Worm (Caenorhabditis elegans) whole organism, late embryonic: ENCODE measurements around the gene ZC155.2.

Source experiments
- Y22D7AL.16 ChIP-seq: sonication (generic microtip); optimal IDR thresholded peaks from 2 replicates; lab custom pipeline; 2016; ENCODE audit warnings: missing genetic modification characterization, missing compliant biosample characterization
- ama-1 ChIP-seq: fragments of 150-350 bp; optimal IDR thresholded peaks from 2 replicates; lab custom pipeline; 2014
- eyg-1 ChIP-seq: sonication (generic microtip); optimal IDR thresholded peaks from 2 replicates; lab custom pipeline; 2016; ENCODE audit warnings: missing genotype, missing genetic modification characterization, missing compliant biosample characterization
- gmeb-2 ChIP-seq: sonication (generic microtip); optimal IDR thresholded peaks from 2 replicates; lab custom pipeline; 2016; ENCODE audit warnings: missing genetic modification characterization, inconsistent platforms, missing compliant biosample characterization
- lin-11 ChIP-seq: fragments of 200-800 bp; sonication (Bioruptor generic); optimal IDR thresholded peaks from 2 replicates; lab custom pipeline; 2018; ENCODE audit warnings: mild to moderate bottlenecking, missing genetic modification characterization, missing compliant biosample characterization
- pha-4 ChIP-seq: fragments of 150-350 bp; optimal IDR thresholded peaks from 2 replicates; lab custom pipeline; 2018; ENCODE audit warnings: missing biosample characterization, missing genetic modification reagents, missing genetic modification characterization
- ttx-3 ChIP-seq: sonication (generic microtip); optimal IDR thresholded peaks from 2 replicates; lab custom pipeline; 2016; ENCODE audit warnings: missing genetic modification reagents, missing genetic modification characterization, missing compliant biosample characterization

ce11 chrIII:5180588-5180987 is 38.2 kb upstream of the ZC155.2 start:
- TF ChIP-seq ttx-3 (no peak), ama-1 (lab: Kevin White, UChicago) (no peak), pha-4 (no peak), lin-11 (tag; lab: Kevin White, UChicago) (no peak), eyg-1 (tag; lab: Kevin White, UChicago) (no peak), gmeb-2 (tag; lab: Kevin White, UChicago) (no peak), Y22D7AL.16 (no peak)
